Worm (Caenorhabditis elegans) whole organism, young adult: ENCODE results near the gene Y17G7B.23.

Experiments used
- akir-1 ChIP-seq: fragments of 200-800 bp; sonication (Bioruptor generic); optimal IDR thresholded peaks from 2 replicates; lab custom pipeline; 2018; ENCODE audit warnings: mild to moderate bottlenecking, missing genetic modification characterization, moderate library complexity, missing compliant biosample characterization
- ama-1 ChIP-seq, 3 experiments: fragments of 150-350 bp in 1 of 3; sonication (generic microtip) in 2 of 3; optimal IDR thresholded peaks; 2 replicates each; lab custom pipeline; 2014 to 2018; ENCODE audit warnings: missing biosample characterization in 2 of 3, missing genetic modification characterization in 2 of 3, missing genetic modification reagents in 2 of 3
- lag-1 ChIP-seq: fragments of 200-800 bp; sonication (Bioruptor generic); IDR thresholded peaks from 2 replicates; pipeline ENCODE4 v1.3.6; 2022; ENCODE audit warnings: missing genetic modification reagents, missing genetic modification characterization, missing compliant biosample characterization
- lin-35 ChIP-seq, 3 experiments: fragments of 150-350 bp in 2 of 3; sonication (generic microtip) in 1 of 3; optimal IDR thresholded peaks; 2 replicates each; lab custom pipeline; 2014 to 2018; ENCODE audit warnings: missing biosample characterization in 3 of 3, missing genetic modification characterization in 3 of 3, missing genetic modification reagents in 3 of 3
- mes-4 ChIP-seq: sonication (generic microtip); optimal IDR thresholded peaks from 2 replicates; lab custom pipeline; 2016; ENCODE audit warnings: missing genotype, missing genetic modification characterization, missing compliant biosample characterization
- nfyb-1 ChIP-seq: fragments of 200-800 bp; sonication (Bioruptor generic); IDR thresholded peaks from 2 replicates; pipeline ENCODE4 v1.3.6; 2022; ENCODE audit warnings: missing genetic modification reagents, missing genetic modification characterization, missing compliant biosample characterization
- nhr-27 ChIP-seq: fragments of 200-800 bp; sonication (Bioruptor generic); optimal IDR thresholded peaks from 2 replicates; lab custom pipeline; 2018; ENCODE audit warnings: mild to moderate bottlenecking, missing genetic modification characterization, moderate library complexity, missing compliant biosample characterization
- rpc-1 ChIP-seq, 2 experiments: fragments of 150-350 bp in 1 of 2; sonication (generic microtip) in 1 of 2; optimal IDR thresholded peaks; 2 replicates each; lab custom pipeline; 2014 to 2018; ENCODE audit warnings: missing biosample characterization in 1 of 2, missing genetic modification characterization in 1 of 2, missing genetic modification reagents in 1 of 2, missing genotype in 1 of 2
- sdz-38 ChIP-seq: sonication (generic microtip); optimal IDR thresholded peaks from 2 replicates; lab custom pipeline; 2016; ENCODE audit warnings: missing genotype, missing genetic modification characterization, missing compliant biosample characterization
- snpc-4 ChIP-seq, 5 experiments: fragments of 150-350 bp in 1 of 5; sonication (generic microtip) in 4 of 5; optimal IDR thresholded peaks; 2 replicates each; lab custom pipeline; 2014 to 2018; ENCODE audit warnings: missing genetic modification characterization in 5 of 5, missing biosample characterization in 3 of 5, antibody characterized with exemption in 2 of 5, mild to moderate bottlenecking in 2 of 5, missing compliant biosample characterization in 2 of 5, missing genotype in 2 of 5, moderate library complexity in 2 of 5, missing genetic modification reagents in 1 of 5
- unc-130 ChIP-seq: sonication (generic microtip); optimal IDR thresholded peaks from 2 replicates; lab custom pipeline; 2016; ENCODE audit warnings: missing genetic modification reagents, missing genetic modification characterization, missing compliant biosample characterization
- unc-62 ChIP-seq: fragments of 150-350 bp; optimal IDR thresholded peaks from 2 replicates; lab custom pipeline; 2014; ENCODE audit warnings: missing biosample characterization, missing genetic modification reagents, missing genetic modification characterization

- TF ChIP-seq nhr-27 (tag; lab: Kevin White, UChicago) (no peak), lag-1 (GFP tag; lab: Robert Waterston, UW) (no peak), unc-130 (GFP tag; lab: Kevin White, UChicago) (no peak), rpc-1 (optimal IDR thresholded peaks at IDR 0.05; lab: Kevin White, UChicago) (no peak), rpc-1 (tag; optimal IDR thresholded peaks at IDR 0.05; lab: Kevin White, UChicago) (no peak), nfyb-1 (GFP tag; lab: Robert Waterston, UW) (no peak), snpc-4 (GFP tag; optimal IDR thresholded peaks at IDR 0.05; lab: Kevin White, UChicago) (no peak), snpc-4 (tag; optimal IDR thresholded peaks at IDR 0.05; lab: Kevin White, UChicago) (no peak), mes-4 (tag; lab: Kevin White, UChicago) (no peak), akir-1 (GFP tag; lab: Kevin White, UChicago) (no peak), unc-62 (no peak), sdz-38 (tag; lab: Kevin White, UChicago) (no peak), lin-35 (GFP tag; optimal IDR thresholded peaks at IDR 0.05; lab: Kevin White, UChicago) (no peak), ama-1 (optimal IDR thresholded peaks at IDR 0.05; lab: Kevin White, UChicago) (no peak), ama-1 (GFP tag; optimal IDR thresholded peaks at IDR 0.05; lab: Kevin White, UChicago) (no peak)
These were observed 46.0 kb upstream of the Y17G7B.23 start for ce11 chrII:11952963-11953362.
